Worm (Caenorhabditis elegans): ENCODE measurements around the gene Y94H6A.10.
"Not testable (repeated sequence)": the region's sequence is repeated elsewhere in the genome, so short reads cannot be mapped to it uniquely, and the experiment has no call there.

DNA sequence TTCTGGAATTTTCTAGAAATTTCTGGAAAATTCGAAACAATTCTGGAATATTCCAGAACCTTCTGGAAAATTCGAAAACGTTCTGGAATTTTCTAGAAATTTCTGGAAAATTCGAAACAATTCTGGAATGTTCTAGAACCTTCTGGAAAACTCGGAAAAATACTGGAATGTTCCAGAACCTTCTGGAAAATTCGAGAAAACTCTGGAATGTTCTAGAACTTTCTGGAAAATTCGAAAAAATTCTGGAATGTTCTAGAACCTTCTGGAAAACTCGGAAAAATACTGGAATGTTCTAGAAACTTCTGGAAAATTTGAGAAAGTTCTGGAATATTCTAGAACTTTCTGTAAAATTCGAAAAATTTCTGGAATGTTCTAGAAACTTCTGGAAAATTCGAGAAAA is 45.6 kb upstream of the Y94H6A.10 start:
- TF ChIP-seq unc-130 (GFP tag; optimal IDR thresholded peaks at IDR 0.05); snpc-3.4 (tag; optimal IDR thresholded peaks at IDR 0.05); sptf-2 (GFP tag; optimal IDR thresholded peaks at IDR 0.05); F23B12.7 (tag; optimal IDR thresholded peaks at IDR 0.05; ENCODE audit: insufficient read depth): not testable (repeated sequence)
- TF ChIP-seq mcd-1 (GFP tag; IDR thresholded peaks at IDR 0.05): peak; percentile 29; the same call in 1 of the 2 replicates

Data from whole organism, young adult.